Worm (Caenorhabditis elegans) whole organism, young adult: Measurements from ENCODE around the gene F43C11.3.
A peak's percentile ranks its signal among the peaks of the same experiment; 100 is the strongest.

ENCODE experiments used
- C06A6.2 ChIP-seq: fragments of 200-800 bp; sonication (Bioruptor generic); conservative IDR thresholded peaks from 2 replicates; pipeline ENCODE4 v1.3.6; 2022; ENCODE audit warnings: missing genetic modification characterization, missing compliant biosample characterization
- C17E4.6 ChIP-seq: fragments of 200-800 bp; sonication (Bioruptor generic); IDR thresholded peaks from 2 replicates; pipeline ENCODE4 v1.3.6; 2022; ENCODE audit warnings: missing genetic modification reagents, missing genetic modification characterization, missing compliant biosample characterization
- F22D6.2 ChIP-seq: sonication (generic microtip); optimal IDR thresholded peaks from 2 replicates; lab custom pipeline; 2016; ENCODE audit warnings: mild to moderate bottlenecking, missing genetic modification characterization, missing compliant biosample characterization
- F52B5.7 ChIP-seq: sonication (generic microtip); optimal IDR thresholded peaks from 2 replicates; lab custom pipeline; 2016; ENCODE audit warnings: mild to moderate bottlenecking, missing genetic modification characterization, missing compliant biosample characterization
- K12H6.12 ChIP-seq: fragments of 200-800 bp; sonication (Bioruptor generic); optimal IDR thresholded peaks from 2 replicates; lab custom pipeline; 2018; ENCODE audit warnings: mild to moderate bottlenecking, missing genetic modification characterization, missing compliant biosample characterization
- Y67H2A.10 ChIP-seq: fragments of 200-800 bp; sonication (Bioruptor generic); conservative IDR thresholded peaks from 2 replicates; pipeline ENCODE4 v1.3.6; 2022; ENCODE audit warnings: missing genetic modification reagents, missing genetic modification characterization, missing compliant biosample characterization
- ZK185.1 ChIP-seq: sonication (generic microtip); optimal IDR thresholded peaks from 2 replicates; lab custom pipeline; 2016; ENCODE audit warnings: mild to moderate bottlenecking, missing genetic modification characterization, missing compliant biosample characterization; ENCODE audit not compliant: poor library complexity, severe bottlenecking
- atf-7 ChIP-seq: sonication (generic microtip); optimal IDR thresholded peaks from 2 replicates; lab custom pipeline; 2017; ENCODE audit warnings: mild to moderate bottlenecking, missing genetic modification characterization, missing compliant biosample characterization
- athp-1 ChIP-seq: sonication (generic microtip); optimal IDR thresholded peaks from 2 replicates; lab custom pipeline; 2017; ENCODE audit warnings: mild to moderate bottlenecking, missing genetic modification characterization, missing compliant biosample characterization
- attf-3 ChIP-seq: fragments of 200-800 bp; sonication (Bioruptor generic); conservative IDR thresholded peaks from 2 replicates; pipeline ENCODE4 v1.3.6; 2022; ENCODE audit warnings: missing genetic modification reagents, missing genetic modification characterization, missing compliant biosample characterization
- bed-2 ChIP-seq: fragments of 200-800 bp; sonication (Bioruptor generic); IDR thresholded peaks from 2 replicates; pipeline ENCODE4 v1.3.6; 2022; ENCODE audit warnings: missing genetic modification reagents, missing genetic modification characterization, missing compliant biosample characterization
- cebp-1 ChIP-seq, 2 experiments: fragments of 200-800 bp in 1 of 2; sonication (Bioruptor generic) in 1 of 2; sonication (generic microtip) in 1 of 2; IDR thresholded peaks in 1 of 2; optimal IDR thresholded peaks in 1 of 2; 2 replicates each; pipeline versions ENCODE4 v1.3.6 to Lab custom; 2017 to 2022; ENCODE audit warnings: missing compliant biosample characterization in 2 of 2, missing genetic modification characterization in 2 of 2, mild to moderate bottlenecking in 1 of 2, missing genetic modification reagents in 1 of 2, moderate library complexity in 1 of 2
- cebp-2 ChIP-seq: fragments of 200-800 bp; sonication (Bioruptor generic); IDR thresholded peaks from 2 replicates; pipeline ENCODE4 v1.3.6; 2022; ENCODE audit warnings: missing genetic modification characterization, missing compliant biosample characterization
- efl-1 ChIP-seq: fragments of 150-350 bp; optimal IDR thresholded peaks from 2 replicates; lab custom pipeline; 2014; ENCODE audit warnings: missing biosample characterization, missing genetic modification reagents, missing genetic modification characterization
- egl-18 ChIP-seq: fragments of 200-800 bp; sonication (Bioruptor generic); IDR thresholded peaks from 2 replicates; pipeline ENCODE4 v1.3.6; 2022; ENCODE audit warnings: missing genetic modification reagents, missing genetic modification characterization, missing compliant biosample characterization
- egrh-3 ChIP-seq: fragments of 200-800 bp; sonication (Bioruptor generic); IDR thresholded peaks from 2 replicates; pipeline ENCODE4 v1.3.6; 2022; ENCODE audit warnings: missing genetic modification reagents, missing genetic modification characterization, missing compliant biosample characterization
- ekl-4 ChIP-seq: fragments of 200-800 bp; sonication (Bioruptor generic); IDR thresholded peaks from 2 replicates; pipeline ENCODE4 v1.3.6; 2022; ENCODE audit warnings: missing genetic modification reagents, missing genetic modification characterization, missing compliant biosample characterization
- ets-4 ChIP-seq: fragments of 200-800 bp; sonication (Bioruptor generic); optimal IDR thresholded peaks from 2 replicates; lab custom pipeline; 2018; ENCODE audit warnings: mild to moderate bottlenecking, missing genetic modification characterization, missing compliant biosample characterization
- hrde-1 ChIP-seq: sonication (generic microtip); optimal IDR thresholded peaks from 2 replicates; lab custom pipeline; 2016; ENCODE audit warnings: missing genetic modification characterization, mild to moderate bottlenecking, missing compliant biosample characterization, moderate library complexity, missing genotype, missing genetic modification reagents, borderline replicate concordance
- let-526 ChIP-seq: fragments of 200-800 bp; sonication (Bioruptor generic); IDR thresholded peaks from 2 replicates; pipeline ENCODE4 v1.3.6; 2022; ENCODE audit warnings: missing genetic modification reagents, missing genetic modification characterization, missing compliant biosample characterization
- let-607 ChIP-seq, 2 experiments: fragments of 200-800 bp in 1 of 2; sonication (Bioruptor generic) in 1 of 2; sonication (generic microtip) in 1 of 2; optimal IDR thresholded peaks; 2 replicates each; lab custom pipeline; 2016 to 2018; ENCODE audit warnings: mild to moderate bottlenecking in 2 of 2, missing compliant biosample characterization in 2 of 2, missing genetic modification characterization in 2 of 2, moderate library complexity in 2 of 2, missing genotype in 1 of 2
- lin-35 ChIP-seq, 3 experiments: fragments of 150-350 bp in 2 of 3; sonication (generic microtip) in 1 of 3; optimal IDR thresholded peaks; 2 replicates each; lab custom pipeline; 2014 to 2018; ENCODE audit warnings: missing biosample characterization in 3 of 3, missing genetic modification characterization in 3 of 3, missing genetic modification reagents in 3 of 3
- lsl-1 ChIP-seq: fragments of 200-800 bp; sonication (Bioruptor generic); optimal IDR thresholded peaks from 2 replicates; lab custom pipeline; 2018; ENCODE audit warnings: mild to moderate bottlenecking, missing genetic modification characterization, moderate library complexity, missing compliant biosample characterization
- lsy-27 ChIP-seq: sonication (generic microtip); optimal IDR thresholded peaks from 2 replicates; lab custom pipeline; 2017; ENCODE audit warnings: missing genetic modification characterization, mild to moderate bottlenecking, missing compliant biosample characterization, antibody characterized with exemption, missing genotype, borderline replicate concordance; ENCODE audit not compliant: insufficient read depth
- madf-3 ChIP-seq: fragments of 200-800 bp; sonication (Bioruptor generic); IDR thresholded peaks from 2 replicates; pipeline ENCODE4 v1.3.6; 2022; ENCODE audit warnings: missing genetic modification reagents, missing genetic modification characterization, missing compliant biosample characterization
- mel-28 ChIP-seq: sonication (generic microtip); optimal IDR thresholded peaks from 2 replicates; lab custom pipeline; 2016; ENCODE audit warnings: borderline replicate concordance, mild to moderate bottlenecking, missing genetic modification characterization, missing compliant biosample characterization
- nhr-120 ChIP-seq: fragments of 200-800 bp; sonication (Bioruptor generic); IDR thresholded peaks from 2 replicates; pipeline ENCODE4 v1.3.6; 2022; ENCODE audit warnings: missing genetic modification characterization, missing compliant biosample characterization
- pbrm-1 ChIP-seq: fragments of 200-800 bp; sonication (Bioruptor generic); IDR thresholded peaks from 2 replicates; pipeline ENCODE4 v1.3.6; 2022; ENCODE audit warnings: missing genetic modification reagents, missing genetic modification characterization, missing compliant biosample characterization
- pha-4 ChIP-seq: fragments of 150-350 bp; sonication (generic microtip); optimal IDR thresholded peaks from 2 replicates; lab custom pipeline; 2014; ENCODE audit warnings: missing biosample characterization, missing genetic modification reagents, missing genetic modification characterization
- rcor-1 ChIP-seq: fragments of 200-800 bp; sonication (Bioruptor generic); IDR thresholded peaks from 2 replicates; pipeline ENCODE4 v1.3.6; 2022; ENCODE audit warnings: missing genetic modification reagents, missing genetic modification characterization, missing compliant biosample characterization
- sea-2 ChIP-seq: fragments of 200-800 bp; sonication (Bioruptor generic); IDR thresholded peaks from 2 replicates; pipeline ENCODE4 v1.3.6; 2022; ENCODE audit warnings: missing genetic modification characterization, missing compliant biosample characterization
- snpc-1.3 ChIP-seq: sonication (generic microtip); optimal IDR thresholded peaks from 2 replicates; lab custom pipeline; 2017; ENCODE audit warnings: missing genetic modification characterization, mild to moderate bottlenecking, missing compliant biosample characterization, antibody characterized with exemption, moderate library complexity, missing genotype, missing genetic modification reagents; ENCODE audit not compliant: insufficient read depth
- somi-1 ChIP-seq: fragments of 200-800 bp; sonication (Bioruptor generic); optimal IDR thresholded peaks from 2 replicates; lab custom pipeline; 2018; ENCODE audit warnings: mild to moderate bottlenecking, missing genetic modification characterization, missing compliant biosample characterization
- tbp1 ChIP-seq: fragments of 200-800 bp; sonication (Bioruptor generic); optimal IDR thresholded peaks from 2 replicates; lab custom pipeline; 2018; ENCODE audit warnings: mild to moderate bottlenecking, missing genetic modification characterization, missing compliant biosample characterization
- unc-130 ChIP-seq: sonication (generic microtip); optimal IDR thresholded peaks from 2 replicates; lab custom pipeline; 2016; ENCODE audit warnings: missing genetic modification reagents, missing genetic modification characterization, missing compliant biosample characterization
- ztf-18 ChIP-seq: sonication (generic microtip); optimal IDR thresholded peaks from 2 replicates; lab custom pipeline; 2016; ENCODE audit warnings: missing genotype, mild to moderate bottlenecking, missing genetic modification characterization, missing compliant biosample characterization
- ztf-6 ChIP-seq: fragments of 200-800 bp; sonication (Bioruptor generic); IDR thresholded peaks from 2 replicates; pipeline ENCODE4 v1.3.6; 2022; ENCODE audit warnings: missing genetic modification reagents, missing genetic modification characterization, missing compliant biosample characterization

The F43C11.3 gene

DNA sequence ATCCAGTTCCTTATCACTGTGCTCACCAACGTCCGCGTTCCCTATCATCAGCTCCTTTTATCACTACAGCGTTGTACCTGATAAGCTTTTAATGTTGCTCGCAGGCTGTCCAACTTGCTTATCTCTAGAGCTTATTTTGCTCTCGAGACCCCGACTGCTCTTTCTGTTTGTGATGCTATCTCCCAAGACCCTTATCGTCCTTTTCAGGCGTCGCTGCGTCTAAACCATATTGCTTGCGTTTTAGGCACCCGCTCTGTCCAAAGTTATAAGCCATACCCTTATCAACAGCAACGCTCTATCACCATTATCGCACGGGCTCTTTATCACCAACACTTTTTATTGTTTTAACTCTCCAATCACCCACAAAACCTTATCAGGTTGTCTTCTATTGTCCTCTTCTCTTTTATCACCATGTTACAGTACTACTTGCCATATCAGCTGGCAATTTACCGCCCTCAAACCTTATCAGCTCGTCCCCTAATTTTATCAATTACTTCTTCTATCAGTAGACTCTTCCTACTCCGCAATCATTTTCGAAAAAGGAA, 25.4 kb downstream of the F43C11.3 start (continued):
- TF ChIP-seq attf-3: no peak
- TF ChIP-seq cebp-1 (GFP tag; IDR thresholded peaks at IDR 0.05; lab: Robert Waterston, UW): no peak
- TF ChIP-seq cebp-1 (tag; optimal IDR thresholded peaks at IDR 0.05; lab: Kevin White, UChicago): no peak

DNA sequence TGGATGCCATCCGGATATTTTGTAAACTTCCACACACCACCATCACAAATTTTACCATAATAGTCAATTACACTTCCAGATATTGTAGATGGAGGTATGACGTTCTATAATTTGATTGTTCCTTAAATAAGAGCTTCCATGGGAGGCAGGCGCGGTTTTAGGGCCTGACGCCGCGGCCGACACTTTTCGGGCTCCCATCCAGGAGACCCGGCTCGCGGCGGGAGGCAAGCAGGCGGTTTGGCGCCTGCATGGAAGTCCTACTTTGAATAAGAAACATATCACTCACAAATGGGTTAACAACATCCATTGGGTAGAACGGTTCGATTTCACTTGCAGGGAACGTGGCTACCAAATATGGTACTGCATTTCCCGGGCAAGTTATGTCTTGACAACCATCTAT, 26.6 kb downstream of the F43C11.3 start:
- TF ChIP-seq snpc-1.3 (tag; lab: Kevin White, UChicago): no peak
- TF ChIP-seq egrh-3 (GFP tag; lab: Robert Waterston, UW): peak; percentile 55; the same call in 1 of the 2 replicates

DNA sequence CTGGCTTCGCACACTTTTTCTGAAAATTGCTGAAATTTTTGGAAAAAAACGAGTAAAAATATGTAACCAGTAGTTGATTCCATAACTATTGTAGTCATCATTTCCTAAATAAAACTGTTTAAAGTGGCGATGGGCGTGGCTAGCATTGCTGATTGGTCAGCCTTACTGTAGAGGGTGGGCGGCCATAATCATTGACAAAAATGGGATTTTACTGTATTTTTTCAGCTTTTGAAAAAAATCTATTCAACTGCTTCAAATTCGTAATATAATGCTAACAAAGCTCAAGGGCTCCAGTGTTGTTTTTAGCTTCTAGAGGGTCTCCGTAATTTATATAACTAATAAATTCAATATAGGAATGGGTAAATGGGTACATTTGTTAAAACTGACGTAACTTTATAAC, 27.1 kb downstream of the F43C11.3 start, which contains the start of gene F16G10.7:
Gene F16G10.7, minus strand, starts transcription at position 101 of the 400 bp plus-strand sequence.
- TF ChIP-seq Y67H2A.10 (GFP tag; lab: Robert Waterston, UW): no peak
- no peak for TF ChIP-seq rcor-1 (GFP tag; lab: Robert Waterston, UW)
- TF ChIP-seq somi-1 (GFP tag; lab: Kevin White, UChicago): no peak
- TF ChIP-seq pha-4 (tag; lab: Kevin White, UChicago): no peak
- TF ChIP-seq, all 124 proteins: peak for 0

DNA sequence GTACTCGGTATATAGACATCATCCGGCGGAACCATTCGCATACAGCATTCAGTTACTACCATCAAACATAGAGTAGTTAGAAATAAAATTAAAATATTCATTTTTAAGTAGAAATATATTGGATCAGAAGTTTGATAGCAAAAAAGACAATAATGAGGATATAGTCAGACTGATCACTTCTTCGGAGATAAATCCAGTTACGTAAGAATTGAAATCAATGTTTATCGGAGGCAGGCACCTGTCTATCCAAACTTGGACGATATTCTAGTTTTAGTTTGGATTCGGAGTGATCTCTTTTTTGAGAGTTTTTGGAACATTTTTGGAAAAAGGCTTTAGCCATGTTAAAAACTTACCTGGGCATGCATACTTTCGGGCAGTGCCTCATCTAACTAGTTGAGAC, 30.2 kb downstream of the F43C11.3 start, which contains the start of gene F16G10.8:
Gene F16G10.8, minus strand, starts transcription at position 101 of the 400 bp plus-strand sequence.
- TF ChIP-seq pbrm-1: no peak
- no peak for TF ChIP-seq ZK185.1 (tag; lab: Kevin White, UChicago)
- no peak for TF ChIP-seq F22D6.2 (tag; lab: Kevin White, UChicago)
- no peak for TF ChIP-seq cebp-2
- TF ChIP-seq let-526 (GFP tag; lab: Robert Waterston, UW): no peak
- no peak for TF ChIP-seq let-607 (tag; optimal IDR thresholded peaks at IDR 0.05; lab: Kevin White, UChicago)
- no peak for TF ChIP-seq ets-4 (GFP tag; lab: Kevin White, UChicago)
- TF ChIP-seq lsy-27 (tag; lab: Kevin White, UChicago): no peak
- TF ChIP-seq lin-35 (GFP tag; optimal IDR thresholded peaks at IDR 0.05; lab: Kevin White, UChicago): no peak
- TF ChIP-seq madf-3 (GFP tag; lab: Robert Waterston, UW): no peak
- no peak for TF ChIP-seq sea-2 (GFP tag; lab: Robert Waterston, UW)
- no peak for TF ChIP-seq lsl-1 (GFP tag; lab: Kevin White, UChicago)
- TF ChIP-seq K12H6.12 (tag; lab: Kevin White, UChicago): no peak
- TF ChIP-seq attf-3: no peak
- no peak for TF ChIP-seq unc-130 (GFP tag; lab: Kevin White, UChicago)
- TF ChIP-seq hrde-1: no peak

DNA sequence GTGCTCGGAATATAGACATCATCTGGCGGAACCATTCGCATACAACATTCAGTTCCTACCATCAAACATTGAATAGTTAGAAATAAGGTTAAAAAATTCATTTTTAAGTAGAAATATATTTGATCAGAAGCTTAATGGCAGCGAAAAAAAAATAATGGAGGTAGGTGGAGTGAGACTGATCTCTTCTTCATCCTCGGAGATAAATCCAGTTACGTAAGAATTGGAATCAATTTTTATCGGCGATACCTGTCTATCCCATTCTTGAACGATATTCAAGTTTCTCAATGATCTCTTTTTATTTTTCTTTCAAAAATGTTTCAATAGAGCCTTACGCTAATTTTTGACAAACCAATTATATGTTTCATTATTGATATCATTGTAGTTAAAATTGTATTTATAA, 32.4 kb downstream of the F43C11.3 start, which contains the start of gene F16G10.9:
Gene F16G10.9, minus strand, starts transcription at position 101 of the 400 bp plus-strand sequence.
- no peak for TF ChIP-seq ztf-18 (tag; lab: Kevin White, UChicago)
- TF ChIP-seq ZK185.1 (tag; lab: Kevin White, UChicago): no peak
- no peak for TF ChIP-seq atf-7
- TF ChIP-seq ztf-6: no peak
- no peak for TF ChIP-seq C06A6.2 (GFP tag; lab: Robert Waterston, UW)
- no peak for TF ChIP-seq mel-28 (tag; lab: Kevin White, UChicago)
- TF ChIP-seq nhr-120 (GFP tag; lab: Robert Waterston, UW): no peak
- no peak for TF ChIP-seq bed-2 (GFP tag; lab: Robert Waterston, UW)
- TF ChIP-seq let-607 (tag; optimal IDR thresholded peaks at IDR 0.05; lab: Kevin White, UChicago): no peak
- no peak for TF ChIP-seq ekl-4 (GFP tag; lab: Robert Waterston, UW)
- no peak for TF ChIP-seq snpc-1.3 (tag; lab: Kevin White, UChicago)
- no peak for TF ChIP-seq efl-1 (GFP tag; lab: Kevin White, UChicago)
- no peak for TF ChIP-seq C17E4.6 (GFP tag; lab: Robert Waterston, UW)
- TF ChIP-seq F52B5.7 (tag; lab: Kevin White, UChicago): no peak
- no peak for TF ChIP-seq egl-18 (GFP tag; lab: Robert Waterston, UW)
- TF ChIP-seq tbp1 (GFP tag; lab: Kevin White, UChicago): no peak
- no peak for TF ChIP-seq athp-1
